Worm (Caenorhabditis elegans) whole organism, late embryonic: ENCODE measurements around the gene clec-34.

Experiments
- C08G9.2 ChIP-seq: sonication (generic microtip); optimal IDR thresholded peaks from 2 replicates; lab custom pipeline; 2016; ENCODE audit warnings: mild to moderate bottlenecking, missing genetic modification characterization, moderate library complexity, missing compliant biosample characterization
- Y22D7AL.16 ChIP-seq: sonication (generic microtip); optimal IDR thresholded peaks from 2 replicates; lab custom pipeline; 2016; ENCODE audit warnings: missing genetic modification characterization, missing compliant biosample characterization
- ama-1 ChIP-seq: fragments of 150-350 bp; optimal IDR thresholded peaks from 2 replicates; lab custom pipeline; 2014
- ceh-14 ChIP-seq: sonication (generic microtip); optimal IDR thresholded peaks from 2 replicates; lab custom pipeline; 2016; ENCODE audit warnings: missing genotype, missing genetic modification characterization, missing compliant biosample characterization
- ceh-18 ChIP-seq: sonication (generic microtip); optimal IDR thresholded peaks from 2 replicates; lab custom pipeline; 2016; ENCODE audit warnings: missing genetic modification characterization, missing compliant biosample characterization
- ceh-2 ChIP-seq: sonication (generic microtip); optimal IDR thresholded peaks from 2 replicates; lab custom pipeline; 2016; ENCODE audit warnings: missing genotype, missing genetic modification characterization, missing compliant biosample characterization
- ceh-30 ChIP-seq: fragments of 150-350 bp; optimal IDR thresholded peaks from 2 replicates; lab custom pipeline; 2014; ENCODE audit warnings: missing biosample characterization, missing genetic modification characterization
- ceh-31 ChIP-seq: sonication (generic microtip); optimal IDR thresholded peaks from 2 replicates; lab custom pipeline; 2016; ENCODE audit warnings: missing genetic modification characterization, missing compliant biosample characterization
- ceh-34 ChIP-seq: sonication (generic microtip); optimal IDR thresholded peaks from 2 replicates; lab custom pipeline; 2016; ENCODE audit warnings: mild to moderate bottlenecking, missing genetic modification characterization, missing compliant biosample characterization
- ceh-45 ChIP-seq: fragments of 200-800 bp; sonication (Bioruptor generic); IDR thresholded peaks from 2 replicates; pipeline ENCODE4 v1.3.6; 2022; ENCODE audit warnings: missing genetic modification reagents, missing genetic modification characterization, missing compliant biosample characterization
- ceh-9 ChIP-seq: sonication (generic microtip); optimal IDR thresholded peaks from 2 replicates; lab custom pipeline; 2016; ENCODE audit warnings: mild to moderate bottlenecking, missing genetic modification characterization, inconsistent platforms, missing compliant biosample characterization
- dmd-4 ChIP-seq: sonication (generic microtip); optimal IDR thresholded peaks from 2 replicates; lab custom pipeline; 2016; ENCODE audit warnings: borderline replicate concordance, missing genetic modification characterization, missing compliant biosample characterization
- dve-1 ChIP-seq: sonication (generic microtip); optimal IDR thresholded peaks from 2 replicates; lab custom pipeline; 2017; ENCODE audit warnings: antibody characterized with exemption, mild to moderate bottlenecking, missing genetic modification characterization, missing compliant biosample characterization
- elt-2 ChIP-seq: sonication (generic microtip); optimal IDR thresholded peaks from 2 replicates; lab custom pipeline; 2016; ENCODE audit warnings: missing genetic modification reagents, missing genetic modification characterization, missing compliant biosample characterization
- elt-4 ChIP-seq: sonication (generic microtip); optimal IDR thresholded peaks from 2 replicates; lab custom pipeline; 2016; ENCODE audit warnings: missing genetic modification characterization, missing compliant biosample characterization
- fkh-10 ChIP-seq: fragments of 150-350 bp; optimal IDR thresholded peaks from 2 replicates; lab custom pipeline; 2014; ENCODE audit warnings: missing biosample characterization, missing genetic modification reagents, missing genetic modification characterization
- hlh-13 ChIP-seq: fragments of 200-800 bp; sonication (Bioruptor generic); optimal IDR thresholded peaks from 2 replicates; lab custom pipeline; 2018; ENCODE audit warnings: mild to moderate bottlenecking, missing genetic modification characterization, missing compliant biosample characterization
- hlh-30 ChIP-seq: sonication (generic microtip); optimal IDR thresholded peaks from 2 replicates; lab custom pipeline; 2017; ENCODE audit warnings: antibody characterized with exemption, missing genetic modification characterization, missing compliant biosample characterization; ENCODE audit not compliant: insufficient read depth
- lim-6 ChIP-seq: sonication (generic microtip); optimal IDR thresholded peaks from 2 replicates; lab custom pipeline; 2016; ENCODE audit warnings: missing genetic modification characterization, missing compliant biosample characterization
- mec-3 ChIP-seq: sonication (generic microtip); optimal IDR thresholded peaks from 2 replicates; lab custom pipeline; 2016; ENCODE audit warnings: borderline replicate concordance, missing genetic modification characterization, missing compliant biosample characterization
- nfya-1 ChIP-seq: sonication (generic microtip); optimal IDR thresholded peaks from 2 replicates; lab custom pipeline; 2017; ENCODE audit warnings: missing genetic modification characterization, mild to moderate bottlenecking, missing compliant biosample characterization, antibody characterized with exemption, moderate library complexity
- nhr-11 ChIP-seq: fragments of 150-350 bp; optimal IDR thresholded peaks from 2 replicates; lab custom pipeline; 2014; ENCODE audit warnings: missing biosample characterization, missing genetic modification characterization
- pag-3 ChIP-seq: sonication (generic microtip); optimal IDR thresholded peaks from 2 replicates; lab custom pipeline; 2016; ENCODE audit warnings: missing compliant biosample characterization, missing genetic modification characterization, borderline replicate concordance
- pat-9 ChIP-seq: fragments of 200-800 bp; sonication (Bioruptor generic); optimal IDR thresholded peaks from 2 replicates; lab custom pipeline; 2018; ENCODE audit warnings: mild to moderate bottlenecking, missing genetic modification characterization, moderate library complexity, missing compliant biosample characterization
- pha-4 ChIP-seq: fragments of 150-350 bp; optimal IDR thresholded peaks from 2 replicates; lab custom pipeline; 2018; ENCODE audit warnings: missing biosample characterization, missing genetic modification reagents, missing genetic modification characterization
- pqm-1 ChIP-seq: sonication (generic microtip); optimal IDR thresholded peaks from 2 replicates; lab custom pipeline; 2016; ENCODE audit warnings: missing genetic modification characterization, missing compliant biosample characterization
- ref-2 ChIP-seq: sonication (generic microtip); optimal IDR thresholded peaks from 2 replicates; lab custom pipeline; 2016; ENCODE audit warnings: missing genetic modification characterization, missing compliant biosample characterization
- rnt-1 ChIP-seq: sonication (generic microtip); optimal IDR thresholded peaks from 2 replicates; lab custom pipeline; 2016; ENCODE audit warnings: missing genetic modification characterization, missing compliant biosample characterization
- sdc-2 ChIP-seq: sonication (generic microtip); optimal IDR thresholded peaks from 2 replicates; lab custom pipeline; 2016; ENCODE audit warnings: missing genotype, missing genetic modification characterization, missing compliant biosample characterization
- sox-2 ChIP-seq: fragments of 200-800 bp; sonication (Bioruptor generic); IDR thresholded peaks from 2 replicates; pipeline ENCODE4 v1.3.6; 2022; ENCODE audit warnings: missing genetic modification reagents, missing genetic modification characterization, missing compliant biosample characterization
- sox-4 ChIP-seq: sonication (generic microtip); optimal IDR thresholded peaks from 2 replicates; lab custom pipeline; 2017; ENCODE audit warnings: mild to moderate bottlenecking, missing genetic modification characterization, inconsistent platforms, missing compliant biosample characterization
- syd-9 ChIP-seq: sonication (generic microtip); optimal IDR thresholded peaks from 2 replicates; lab custom pipeline; 2016; ENCODE audit warnings: mild to moderate bottlenecking, missing genetic modification characterization, moderate library complexity, missing compliant biosample characterization
- tbx-2 ChIP-seq: sonication (generic microtip); optimal IDR thresholded peaks from 2 replicates; lab custom pipeline; 2016; ENCODE audit warnings: missing genetic modification characterization, missing compliant biosample characterization
- tbx-7 ChIP-seq: sonication (generic microtip); optimal IDR thresholded peaks from 2 replicates; lab custom pipeline; 2016; ENCODE audit warnings: missing genotype, missing genetic modification characterization, missing compliant biosample characterization
- unc-42 ChIP-seq: sonication (generic microtip); optimal IDR thresholded peaks from 2 replicates; lab custom pipeline; 2016; ENCODE audit warnings: missing genotype, missing genetic modification characterization, missing compliant biosample characterization
- unc-55 ChIP-seq: sonication (generic microtip); optimal IDR thresholded peaks from 2 replicates; lab custom pipeline; 2017; ENCODE audit warnings: missing biosample characterization, missing genetic modification reagents, missing genetic modification characterization
- zip-5 ChIP-seq: sonication (generic microtip); optimal IDR thresholded peaks from 2 replicates; lab custom pipeline; 2016; ENCODE audit warnings: missing genetic modification characterization, missing compliant biosample characterization
- ztf-16 ChIP-seq: sonication (generic microtip); optimal IDR thresholded peaks from 2 replicates; lab custom pipeline; 2017; ENCODE audit warnings: missing genetic modification characterization, missing compliant biosample characterization

Gene clec-34

DNA sequence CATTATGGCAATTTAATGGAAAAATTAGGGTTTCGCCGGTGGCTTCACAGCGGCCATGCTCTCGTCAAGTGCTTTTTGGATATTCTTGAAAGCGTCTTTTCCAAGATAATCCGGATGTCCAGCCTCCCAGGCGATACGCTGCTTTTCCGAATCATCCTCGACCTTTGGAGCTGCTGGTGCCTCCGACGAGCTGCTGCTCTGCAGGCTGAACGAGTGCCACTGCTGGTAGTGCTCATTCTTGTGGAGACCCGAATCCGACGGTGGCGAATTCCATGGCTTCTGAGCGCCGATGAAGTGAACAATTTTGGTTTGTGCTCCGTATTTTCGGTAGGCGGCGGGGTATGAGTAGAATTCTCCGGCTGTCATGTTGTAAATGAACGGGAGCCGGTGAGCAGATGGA, 9.6 kb downstream of the clec-34 start:
- TF ChIP-seq syd-9 (tag; lab: Kevin White, UChicago): no peak
- no peak for TF ChIP-seq Y22D7AL.16 (tag; lab: Kevin White, UChicago)
- no peak for TF ChIP-seq unc-55 (GFP tag; lab: Kevin White, UChicago)
- TF ChIP-seq ref-2 (tag; lab: Kevin White, UChicago): no peak
- no peak for TF ChIP-seq sox-2 (GFP tag; lab: Robert Waterston, UW)
- TF ChIP-seq ceh-30 (tag; lab: Kevin White, UChicago): no peak
- TF ChIP-seq ceh-14 (tag; lab: Kevin White, UChicago): no peak
- no peak for TF ChIP-seq tbx-2
- no peak for TF ChIP-seq ceh-2 (tag; lab: Kevin White, UChicago)
- TF ChIP-seq sdc-2 (tag; lab: Kevin White, UChicago): no peak
- TF ChIP-seq hlh-13 (GFP tag; lab: Kevin White, UChicago): no peak
- no peak for TF ChIP-seq hlh-30 (tag; lab: Kevin White, UChicago)
- no peak for TF ChIP-seq dmd-4 (tag; lab: Kevin White, UChicago)
- TF ChIP-seq ceh-18 (tag; lab: Kevin White, UChicago): no peak
- TF ChIP-seq rnt-1: no peak
- no peak for TF ChIP-seq fkh-10 (GFP tag; lab: Kevin White, UChicago)
- TF ChIP-seq, all 69 proteins: peak for 0

DNA sequence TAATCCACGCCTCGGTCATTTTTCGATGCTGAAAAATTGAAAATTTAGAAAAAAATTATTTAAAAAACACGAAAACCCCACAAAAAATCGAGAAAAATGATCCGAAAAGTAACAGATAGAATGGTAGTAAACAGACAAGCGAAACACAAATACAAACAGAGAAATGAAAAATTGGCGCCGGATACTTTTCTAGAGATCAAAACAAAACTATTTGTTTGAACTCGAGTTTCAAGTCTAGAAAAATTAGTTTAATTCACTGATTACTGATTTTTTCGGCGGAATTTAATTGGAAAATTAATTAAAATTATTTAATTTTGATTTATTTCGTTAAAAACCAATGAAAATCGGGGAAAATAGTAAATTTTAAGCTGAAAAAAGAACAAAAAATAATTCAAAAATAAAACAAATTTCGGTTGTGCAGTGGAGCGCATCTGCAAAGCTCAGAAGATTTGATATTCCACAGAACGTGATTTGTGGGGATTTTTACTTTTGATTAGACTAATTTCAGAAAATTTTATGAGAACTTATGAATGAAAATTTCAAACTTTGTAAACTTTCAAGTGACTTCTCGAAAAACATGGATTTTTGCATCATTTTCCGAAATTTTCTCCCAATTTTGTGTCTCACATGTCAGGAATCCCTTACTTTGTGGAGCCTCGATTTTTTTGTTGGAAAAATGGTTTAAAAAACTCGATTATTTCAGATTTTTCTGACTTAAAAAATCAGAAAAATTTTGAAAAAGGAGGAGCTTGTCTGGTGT, 10.8 kb downstream of the clec-34 start, which contains the start of gene gyg-2:
TSS of gene gyg-2 (minus strand) at position 28 of the 760 bp plus-strand sequence.
- TF ChIP-seq zip-5 (tag; lab: Kevin White, UChicago) (peak; percentile 53), ceh-34 (no peak), tbx-7 (tag; lab: Kevin White, UChicago) (peak; percentile 64), lim-6 (tag; lab: Kevin White, UChicago) (no peak), nfya-1 (tag; lab: Kevin White, UChicago) (no peak), ceh-31 (peak; percentile 53), C08G9.2 (tag; lab: Kevin White, UChicago) (peak; percentile 17), ceh-2 (tag; lab: Kevin White, UChicago) (peak; percentile 33), ceh-14 (tag; lab: Kevin White, UChicago) (peak; percentile 7), elt-2 (tag; lab: Kevin White, UChicago) (peak; percentile 24), tbx-2 (peak; percentile 13)

DNA sequence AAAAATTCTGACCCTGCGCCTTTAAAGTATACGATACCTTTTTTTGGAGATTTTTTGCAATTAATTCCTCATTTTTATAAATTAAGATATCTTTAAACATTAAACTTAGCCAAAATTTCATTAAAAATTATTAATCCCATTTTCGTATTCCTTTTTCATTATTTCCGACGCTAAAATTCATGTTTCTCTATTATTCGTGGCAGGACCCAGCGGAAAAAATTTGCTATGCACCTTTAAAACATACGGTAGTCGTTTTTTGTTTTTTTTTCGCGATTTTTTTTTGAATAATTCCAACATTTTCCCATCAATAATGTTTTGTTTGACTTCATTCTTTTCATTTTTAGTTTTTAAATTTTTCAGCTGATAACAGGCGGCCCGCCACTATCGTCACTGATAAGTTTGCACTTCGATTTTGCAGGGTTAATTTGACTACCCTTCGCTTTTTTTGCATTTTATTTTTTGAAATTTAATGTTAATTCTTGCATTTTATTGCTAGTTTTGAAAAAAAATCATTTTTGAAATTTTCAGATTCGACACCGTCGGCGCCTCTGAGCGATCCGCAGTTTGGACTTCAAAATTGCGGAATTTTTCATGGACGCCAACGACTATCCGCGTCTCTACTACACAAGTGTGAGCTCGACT, 11.6 kb downstream of the clec-34 start, which contains the start of gene dkf-2:
TSS of gene dkf-2 (plus strand) at position 592 of the 642 bp plus-strand sequence.
- TF ChIP-seq dmd-4 (tag; lab: Kevin White, UChicago) (no peak), pha-4 (tag; lab: Kevin White, UChicago) (no peak), unc-55 (GFP tag; lab: Kevin White, UChicago) (no peak)

DNA sequence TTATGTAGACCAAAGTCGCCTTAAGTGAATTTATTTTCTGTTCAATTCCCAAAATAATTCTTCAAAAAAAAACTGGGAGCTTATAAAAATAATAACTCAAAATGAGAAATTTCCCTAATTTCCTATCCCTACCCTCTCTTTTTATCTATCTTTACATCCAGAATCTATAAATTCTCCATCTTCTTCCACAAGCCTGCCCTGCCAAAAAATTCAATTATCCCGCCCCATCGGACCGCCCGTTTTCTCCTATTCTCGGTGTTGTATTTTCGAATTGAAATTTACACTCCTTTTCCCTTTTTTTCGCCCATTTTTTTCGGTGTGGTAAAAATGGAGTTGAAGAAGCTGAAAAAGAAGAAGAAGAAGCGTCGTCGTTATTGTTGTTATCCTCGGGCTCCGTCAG, 13.9 kb downstream of the clec-34 start:
- TF ChIP-seq ama-1 (lab: Kevin White, UChicago): no peak
- TF ChIP-seq unc-42 (tag; lab: Kevin White, UChicago): peak; percentile 82
- TF ChIP-seq ceh-31: peak; percentile 16

DNA sequence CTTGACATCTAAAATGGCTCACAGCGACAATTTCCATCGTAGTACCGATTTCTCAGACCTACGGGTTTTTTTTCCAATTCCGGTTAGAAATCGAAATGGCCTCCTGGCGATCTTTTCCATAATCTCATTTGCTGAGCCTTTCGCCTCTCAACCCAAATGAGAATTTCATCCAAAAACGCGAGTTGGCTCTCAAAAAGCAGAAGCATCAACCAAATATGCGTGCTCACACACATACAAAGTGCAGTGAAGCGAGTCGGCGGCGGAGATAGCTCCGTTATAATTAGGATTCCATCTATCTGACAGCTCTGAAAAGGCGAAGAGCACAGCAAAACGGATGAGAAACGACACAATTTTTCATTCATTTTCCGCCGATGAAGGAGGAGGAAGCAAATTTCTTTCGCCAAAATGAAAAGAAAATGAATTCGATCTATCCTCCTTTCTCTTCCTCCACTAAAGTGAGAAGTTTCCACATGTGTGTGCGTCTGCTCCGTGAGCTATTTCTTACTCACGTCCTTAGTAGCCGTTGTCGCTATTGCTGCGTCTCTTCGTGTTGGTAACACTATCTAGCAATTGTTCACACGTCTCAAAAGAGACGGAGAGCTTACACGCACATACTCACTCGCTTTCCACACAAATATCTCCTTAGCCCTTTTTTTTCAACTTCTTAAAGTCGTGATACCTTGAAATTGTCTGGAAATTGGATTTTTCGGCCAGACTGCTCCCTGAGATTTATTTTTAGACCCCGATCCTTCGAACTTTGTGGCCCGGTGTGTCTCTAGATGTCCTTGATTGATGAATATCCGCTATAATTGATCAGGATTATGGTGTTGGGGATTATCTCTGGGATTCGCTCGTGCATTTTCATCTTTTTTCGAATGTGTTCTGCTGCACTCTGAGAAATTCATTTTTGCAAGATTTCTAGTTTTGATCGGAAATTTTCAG, 16.8 kb downstream of the clec-34 start:
- no peak for TF ChIP-seq dve-1 (tag; lab: Kevin White, UChicago)
- peak; percentile 61 for TF ChIP-seq ceh-14 (tag; lab: Kevin White, UChicago)
- TF ChIP-seq ama-1 (lab: Kevin White, UChicago): no peak
- no peak for TF ChIP-seq pag-3
- no peak for TF ChIP-seq ceh-9 (tag; lab: Kevin White, UChicago)
- no peak for TF ChIP-seq hlh-13 (GFP tag; lab: Kevin White, UChicago)
- no peak for TF ChIP-seq dmd-4 (tag; lab: Kevin White, UChicago)
- TF ChIP-seq unc-42 (tag; lab: Kevin White, UChicago): peak; percentile 38
- no peak for TF ChIP-seq ztf-16 (tag; lab: Kevin White, UChicago)
- TF ChIP-seq ceh-45 (GFP tag; lab: Robert Waterston, UW): no peak
- peak; percentile 35 for TF ChIP-seq ceh-31
- TF ChIP-seq unc-55 (GFP tag; lab: Kevin White, UChicago): no peak
- TF ChIP-seq pat-9 (tag; lab: Kevin White, UChicago): no peak
- TF ChIP-seq ceh-2 (tag; lab: Kevin White, UChicago): no peak
- no peak for TF ChIP-seq mec-3
- TF ChIP-seq sox-4 (tag; lab: Kevin White, UChicago): no peak
- TF ChIP-seq nhr-11: no peak
- no peak for TF ChIP-seq pqm-1 (tag; lab: Kevin White, UChicago)
- no peak for TF ChIP-seq pha-4 (tag; lab: Kevin White, UChicago)
- TF ChIP-seq elt-4: no peak
